Worm (Caenorhabditis elegans) whole organism, mixed stage, embryonic: ENCODE results near the gene M162.7.

Experiments used
- bed-3 ChIP-seq: fragments of 200-800 bp; sonication (Bioruptor generic); optimal IDR thresholded peaks from 3 replicates; lab custom pipeline; 2018; ENCODE audit warnings: mild to moderate bottlenecking, missing genetic modification characterization, moderate library complexity, missing compliant biosample characterization
- blmp-1 ChIP-seq: fragments of 150-350 bp; optimal IDR thresholded peaks from 2 replicates; lab custom pipeline; 2014; ENCODE audit warnings: missing biosample characterization, missing genetic modification characterization
- ceh-43 ChIP-seq: fragments of 200-800 bp; sonication (Bioruptor generic); optimal IDR thresholded peaks from 2 replicates; lab custom pipeline; 2018; ENCODE audit warnings: mild to moderate bottlenecking, missing genetic modification characterization, moderate library complexity, missing compliant biosample characterization
- ceh-83 ChIP-seq: fragments of 200-800 bp; sonication (Bioruptor generic); optimal IDR thresholded peaks from 2 replicates; lab custom pipeline; 2018; ENCODE audit warnings: mild to moderate bottlenecking, missing genetic modification characterization, missing compliant biosample characterization
- drap-1 ChIP-seq: fragments of 200-800 bp; sonication (Bioruptor generic); optimal IDR thresholded peaks from 3 replicates; lab custom pipeline; 2018; ENCODE audit warnings: mild to moderate bottlenecking, missing genetic modification characterization, missing compliant biosample characterization
- elt-1 ChIP-seq: sonication (generic microtip); optimal IDR thresholded peaks from 2 replicates; lab custom pipeline; 2017; ENCODE audit warnings: missing genetic modification characterization, mild to moderate bottlenecking, missing compliant biosample characterization, antibody characterized with exemption, moderate library complexity, borderline replicate concordance; ENCODE audit not compliant: insufficient read depth
- elt-3 ChIP-seq: fragments of 150-350 bp; optimal IDR thresholded peaks from 2 replicates; lab custom pipeline; 2014; ENCODE audit warnings: missing biosample characterization, missing genetic modification characterization
- flh-1 ChIP-seq: fragments of 200-800 bp; sonication (Bioruptor generic); optimal IDR thresholded peaks from 2 replicates; lab custom pipeline; 2018; ENCODE audit warnings: mild to moderate bottlenecking, missing genetic modification characterization, moderate library complexity, missing compliant biosample characterization
- ham-2 ChIP-seq: fragments of 200-800 bp; sonication (Bioruptor generic); optimal IDR thresholded peaks from 2 replicates; lab custom pipeline; 2018; ENCODE audit warnings: mild to moderate bottlenecking, missing genetic modification characterization, missing compliant biosample characterization
- hlh-1 ChIP-seq: fragments of 150-350 bp; optimal IDR thresholded peaks from 2 replicates; lab custom pipeline; 2014; ENCODE audit warnings: missing biosample characterization, missing genetic modification reagents, missing genetic modification characterization
- lin-13 ChIP-seq: fragments of 150-350 bp; optimal IDR thresholded peaks from 2 replicates; lab custom pipeline; 2014; ENCODE audit warnings: missing biosample characterization, missing genetic modification characterization
- lin-32 ChIP-seq: fragments of 200-800 bp; sonication (Bioruptor generic); optimal IDR thresholded peaks from 2 replicates; lab custom pipeline; 2018; ENCODE audit warnings: mild to moderate bottlenecking, missing genetic modification characterization, missing compliant biosample characterization
- lsy-2 ChIP-seq: fragments of 150-350 bp; optimal IDR thresholded peaks from 2 replicates; lab custom pipeline; 2014; ENCODE audit warnings: missing biosample characterization, missing genetic modification characterization
- mab-5 ChIP-seq: fragments of 150-350 bp; optimal IDR thresholded peaks from 2 replicates; lab custom pipeline; 2014; ENCODE audit warnings: missing biosample characterization, missing genetic modification characterization
- mep-1 ChIP-seq: fragments of 150-350 bp; optimal IDR thresholded peaks from 2 replicates; lab custom pipeline; 2017; ENCODE audit warnings: missing biosample characterization, missing genetic modification reagents, missing genetic modification characterization, inconsistent platforms
- nhr-2 ChIP-seq: fragments of 150-350 bp; optimal IDR thresholded peaks from 2 replicates; lab custom pipeline; 2014; ENCODE audit warnings: missing biosample characterization, missing genetic modification characterization
- nhr-237 ChIP-seq: fragments of 150-350 bp; optimal IDR thresholded peaks from 2 replicates; lab custom pipeline; 2014; ENCODE audit warnings: missing biosample characterization, missing genetic modification characterization
- nhr-28 ChIP-seq: fragments of 150-350 bp; optimal IDR thresholded peaks from 2 replicates; lab custom pipeline; 2014; ENCODE audit warnings: missing biosample characterization, missing genetic modification characterization
- nhr-76 ChIP-seq: sonication (generic microtip); optimal IDR thresholded peaks from 2 replicates; lab custom pipeline; 2017; ENCODE audit warnings: missing biosample characterization, missing genetic modification characterization
- pha-4 ChIP-seq: fragments of 150-350 bp; optimal IDR thresholded peaks from 2 replicates; lab custom pipeline; 2018; ENCODE audit warnings: missing biosample characterization, missing genetic modification reagents, missing genetic modification characterization
- sem-2 ChIP-seq: fragments of 200-800 bp; sonication (Bioruptor generic); optimal IDR thresholded peaks from 2 replicates; lab custom pipeline; 2018; ENCODE audit warnings: mild to moderate bottlenecking, missing genetic modification characterization, missing compliant biosample characterization
- snpc-4 ChIP-seq: fragments of 150-350 bp; optimal IDR thresholded peaks from 2 replicates; lab custom pipeline; 2014; ENCODE audit warnings: missing biosample characterization, missing genetic modification characterization
- sptf-1 ChIP-seq: sonication (generic microtip); optimal IDR thresholded peaks from 2 replicates; lab custom pipeline; 2017; ENCODE audit warnings: mild to moderate bottlenecking, missing genetic modification characterization, moderate library complexity, missing compliant biosample characterization
- tbx-8 ChIP-seq: fragments of 200-800 bp; sonication (Bioruptor generic); optimal IDR thresholded peaks from 2 replicates; lab custom pipeline; 2018; ENCODE audit warnings: mild to moderate bottlenecking, missing genetic modification characterization, moderate library complexity, missing compliant biosample characterization
- unc-120 ChIP-seq: sonication (generic microtip); optimal IDR thresholded peaks from 2 replicates; lab custom pipeline; 2017; ENCODE audit warnings: missing genetic modification characterization, missing compliant biosample characterization; ENCODE audit not compliant: poor library complexity, severe bottlenecking
- unc-39 ChIP-seq: fragments of 150-350 bp; optimal IDR thresholded peaks from 2 replicates; lab custom pipeline; 2014; ENCODE audit warnings: missing biosample characterization, missing genetic modification characterization
- unc-62 ChIP-seq: fragments of 150-350 bp; optimal IDR thresholded peaks from 2 replicates; lab custom pipeline; 2014; ENCODE audit warnings: missing biosample characterization, missing genetic modification reagents, missing genetic modification characterization
- zip-8 ChIP-seq: fragments of 150-350 bp; optimal IDR thresholded peaks from 2 replicates; lab custom pipeline; 2014; ENCODE audit warnings: missing biosample characterization, missing genetic modification characterization
- ztf-11 ChIP-seq: fragments of 150-350 bp; optimal IDR thresholded peaks from 2 replicates; lab custom pipeline; 2014; ENCODE audit warnings: missing biosample characterization, missing genetic modification characterization

The M162.7 gene

ce11 chrV:19771660-19772059, 23.2 kb downstream of the M162.7 start, which contains the start of gene M162.15:
Gene M162.15, minus strand, starts transcription at chrV:19771760.
- TF ChIP-seq ham-2 (GFP tag; lab: Kevin White, UChicago) (no peak), zip-8 (tag; lab: Kevin White, UChicago) (no peak), unc-120 (tag; lab: Kevin White, UChicago) (no peak), lin-13 (no peak), ceh-83 (no peak), nhr-28 (tag; lab: Kevin White, UChicago) (no peak), snpc-4 (tag; lab: Kevin White, UChicago) (no peak), unc-62 (GFP tag; lab: Kevin White, UChicago) (no peak), tbx-8 (GFP tag; lab: Kevin White, UChicago) (no peak), hlh-1 (tag; lab: Kevin White, UChicago) (no peak), elt-1 (tag; lab: Kevin White, UChicago) (no peak), flh-1 (GFP tag; lab: Kevin White, UChicago) (no peak), bed-3 (GFP tag; lab: Kevin White, UChicago) (no peak)
- TF ChIP-seq, all 35 proteins: peak for 0

ce11 chrV:19767719-19768118, 27.1 kb downstream of the M162.7 start:
- TF ChIP-seq elt-1 (tag; lab: Kevin White, UChicago) (no peak), tbx-8 (GFP tag; lab: Kevin White, UChicago) (no peak)

DNA sequence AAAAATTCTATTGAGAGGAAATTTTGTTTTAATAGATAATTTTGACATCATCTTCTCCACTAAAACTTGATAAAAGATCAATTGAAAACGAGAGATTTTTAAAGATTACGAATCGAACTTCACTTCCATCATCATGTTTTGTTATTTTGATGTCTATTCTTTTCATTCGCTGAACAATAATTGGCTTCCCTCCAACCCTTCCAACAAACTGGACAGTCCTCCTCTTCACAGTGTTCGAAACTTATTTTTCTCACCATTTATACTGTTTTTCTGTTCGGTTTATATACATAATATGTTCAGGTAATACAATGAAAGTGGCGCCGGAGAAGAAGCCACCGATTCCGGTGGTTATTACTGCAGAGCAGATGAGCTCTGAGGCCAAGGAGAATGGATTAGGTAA, 34.1 kb downstream of the M162.7 start, which contains the start of gene M162.5:
TSS of gene M162.5 (plus strand) at position 301 of the 400 bp plus-strand sequence.
- TF ChIP-seq sem-2 (GFP tag; lab: Kevin White, UChicago) (no peak), ham-2 (GFP tag; lab: Kevin White, UChicago) (no peak), nhr-237 (tag; lab: Kevin White, UChicago) (no peak), mep-1 (tag; lab: Kevin White, UChicago) (no peak), nhr-76 (tag; lab: Kevin White, UChicago) (no peak), ceh-43 (GFP tag; lab: Kevin White, UChicago) (no peak), flh-1 (GFP tag; lab: Kevin White, UChicago) (no peak), zip-8 (tag; lab: Kevin White, UChicago) (no peak), unc-39 (no peak), lsy-2 (no peak), elt-1 (tag; lab: Kevin White, UChicago) (no peak), lin-32 (GFP tag; lab: Kevin White, UChicago) (no peak)

ce11 chrV:19759282-19759681, 35.5 kb downstream of the M162.7 start:
- TF ChIP-seq mab-5 (tag; lab: Kevin White, UChicago) (no peak), blmp-1 (tag; lab: Kevin White, UChicago) (no peak)

- TF ChIP-seq lsy-2 (no peak), ceh-43 (GFP tag; lab: Kevin White, UChicago) (no peak), pha-4 (tag; lab: Kevin White, UChicago) (no peak), tbx-8 (GFP tag; lab: Kevin White, UChicago) (no peak), nhr-2 (no peak), sptf-1 (tag; lab: Kevin White, UChicago) (no peak), elt-1 (tag; lab: Kevin White, UChicago) (no peak), bed-3 (GFP tag; lab: Kevin White, UChicago) (no peak), zip-8 (tag; lab: Kevin White, UChicago) (no peak), hlh-1 (tag; lab: Kevin White, UChicago) (no peak), drap-1 (GFP tag; lab: Kevin White, UChicago) (no peak), lin-13 (no peak), ztf-11 (tag; lab: Kevin White, UChicago) (no peak), mep-1 (tag; lab: Kevin White, UChicago) (no peak), sem-2 (GFP tag; lab: Kevin White, UChicago) (no peak), elt-3 (tag; lab: Kevin White, UChicago) (no peak), snpc-4 (tag; lab: Kevin White, UChicago) (no peak)
Observed at ce11 chrV:19756253-19756652, 38.6 kb downstream of the M162.7 start, which contains the start of gene W04E12.9. Gene W04E12.9, plus strand, starts transcription at chrV:19756553.
